Fruit fly (Drosophila melanogaster) whole organism, prepupa: ENCODE data around the gene CG12725.

Source experiments
- Blimp-1 ChIP-seq: fragments of 200-800 bp; sonication (Bioruptor generic); optimal IDR thresholded peaks from 3 replicates; lab custom pipeline; 2017; ENCODE audit warnings: missing biosample characterization, missing genetic modification characterization, mild to moderate bottlenecking, moderate library complexity, missing genetic modification reagents
- CG4318 ChIP-seq: fragments of 200-800 bp; sonication (Bioruptor generic); optimal IDR thresholded peaks from 3 replicates; lab custom pipeline; 2017; ENCODE audit warnings: missing biosample characterization, mild to moderate bottlenecking, missing genetic modification characterization
- CG8632 ChIP-seq: fragments of 200-800 bp; sonication (Bioruptor generic); optimal IDR thresholded peaks from 3 replicates; lab custom pipeline; 2016; ENCODE audit warnings: missing biosample characterization, missing genetic modification characterization
- Ets21C ChIP-seq: fragments of 200-800 bp; sonication (Bioruptor generic); optimal IDR thresholded peaks from 3 replicates; lab custom pipeline; 2016; ENCODE audit warnings: missing biosample characterization, missing genetic modification characterization
- Smox ChIP-seq: fragments of 200-800 bp; sonication (Bioruptor generic); optimal IDR thresholded peaks from 3 replicates; lab custom pipeline; 2016; ENCODE audit warnings: missing biosample characterization, missing genetic modification characterization
- fd59A ChIP-seq: fragments of 200-800 bp; sonication (Bioruptor generic); optimal IDR thresholded peaks from 2 replicates; lab custom pipeline; 2017; ENCODE audit warnings: missing biosample characterization, mild to moderate bottlenecking, missing genetic modification characterization, missing genetic modification reagents
- fd85E ChIP-seq: fragments of 200-800 bp; sonication (Bioruptor generic); optimal IDR thresholded peaks from 3 replicates; lab custom pipeline; 2016; ENCODE audit warnings: missing biosample characterization, missing genetic modification characterization

DNA sequence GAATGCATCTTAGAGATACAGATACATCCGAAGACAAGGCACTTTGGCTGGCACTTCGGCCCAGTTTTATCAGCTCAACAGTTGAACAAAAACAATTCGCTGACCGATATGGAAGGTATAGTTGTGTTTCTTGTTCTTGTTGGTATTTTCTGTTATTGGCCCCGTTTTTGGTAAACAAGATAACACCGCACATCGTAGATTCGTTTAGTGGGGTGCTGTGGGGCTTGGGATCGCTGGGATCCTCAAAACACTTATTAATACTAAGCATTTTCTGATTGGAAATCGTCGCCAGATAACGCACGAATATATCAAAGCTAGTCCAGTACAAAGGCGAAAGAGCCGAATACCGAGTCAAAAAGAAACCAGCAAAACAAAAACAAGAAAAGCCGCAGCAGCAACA lies 890 bp upstream of the CG12725 start:
- no peak for TF ChIP-seq Ets21C (GFP tag; lab: Kevin White, UChicago)
- TF ChIP-seq CG4318 (GFP tag; lab: Kevin White, UChicago): no peak
- no peak for TF ChIP-seq Smox (GFP tag; lab: Kevin White, UChicago)
- no peak for TF ChIP-seq CG8632 (GFP tag; lab: Kevin White, UChicago)
- no peak for TF ChIP-seq fd59A (GFP tag; lab: Kevin White, UChicago)
- TF ChIP-seq fd85E (GFP tag; lab: Kevin White, UChicago): no peak
- TF ChIP-seq Blimp-1 (GFP tag; lab: Kevin White, UChicago): no peak
